Worm (Caenorhabditis elegans) whole organism, L3 larva: ENCODE results near the gene T06C10.3.

ENCODE experiments used
- ceh-28 ChIP-seq: fragments of 150-350 bp; optimal IDR thresholded peaks from 2 replicates; lab custom pipeline; 2014; ENCODE audit warnings: missing biosample characterization, missing genetic modification reagents, missing genetic modification characterization
- eor-1 ChIP-seq, 2 experiments: fragments of 150-350 bp; optimal IDR thresholded peaks; 2 replicates each; lab custom pipeline; 2014 to 2018; ENCODE audit warnings: missing biosample characterization in 2 of 2, missing genetic modification characterization in 2 of 2

DNA sequence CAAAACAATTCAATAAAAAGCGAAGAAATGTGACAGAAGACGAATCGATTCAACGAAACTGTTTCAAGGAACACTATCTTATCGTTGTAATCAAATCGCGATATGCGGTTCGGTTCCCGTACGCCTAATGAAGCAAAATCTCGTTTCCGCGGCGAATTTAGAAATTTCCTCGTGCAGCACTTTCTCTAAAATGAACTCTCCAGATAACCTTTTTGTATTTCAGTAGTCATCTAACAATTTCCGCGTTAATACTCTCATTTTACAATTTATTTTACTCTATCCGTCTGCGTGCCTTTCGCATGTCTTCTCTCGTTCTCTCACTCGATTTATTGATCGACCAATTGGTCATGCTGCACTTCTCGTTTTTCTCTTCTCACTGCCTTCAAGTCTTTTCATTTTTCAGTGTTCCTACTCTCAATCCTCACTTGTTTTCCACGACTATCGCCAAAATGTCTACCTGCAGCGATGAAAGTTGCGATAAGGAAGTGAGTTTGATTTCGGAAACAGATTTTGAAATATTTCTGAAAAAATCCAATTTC lies 39.7 kb downstream of the T06C10.3 start, which contains the start of the genes npp-27 and ntl-4:
- TF ChIP-seq eor-1 (tag; optimal IDR thresholded peaks at IDR 0.05; lab: Kevin White, UChicago) (no peak), ceh-28 (tag; lab: Kevin White, UChicago) (peak; percentile 58)
